Worm (Caenorhabditis elegans) whole organism, young adult: ENCODE results near the gene F09E5.8.

ENCODE experiments used
- B0261.1 ChIP-seq: sonication (generic microtip); optimal IDR thresholded peaks from 2 replicates; lab custom pipeline; 2016; ENCODE audit warnings: mild to moderate bottlenecking, missing genetic modification characterization, moderate library complexity, missing compliant biosample characterization
- C06A6.2 ChIP-seq: fragments of 200-800 bp; sonication (Bioruptor generic); conservative IDR thresholded peaks from 2 replicates; pipeline ENCODE4 v1.3.6; 2022; ENCODE audit warnings: missing genetic modification characterization, missing compliant biosample characterization
- F37B4.10 ChIP-seq: fragments of 200-800 bp; sonication (Bioruptor generic); IDR thresholded peaks from 2 replicates; pipeline ENCODE4 v1.3.6; 2022; ENCODE audit warnings: missing genetic modification characterization, missing compliant biosample characterization
- F39B2.1 ChIP-seq: fragments of 200-800 bp; sonication (Bioruptor generic); IDR thresholded peaks from 2 replicates; pipeline ENCODE4 v1.3.6; 2022; ENCODE audit warnings: missing genetic modification reagents, missing genetic modification characterization, missing compliant biosample characterization
- F55B11.4 ChIP-seq: sonication (generic microtip); optimal IDR thresholded peaks from 2 replicates; lab custom pipeline; 2016; ENCODE audit warnings: missing compliant biosample characterization, missing genetic modification characterization, borderline replicate concordance; ENCODE audit not compliant: insufficient read depth
- F57C9.4 ChIP-seq: sonication (generic microtip); optimal IDR thresholded peaks from 2 replicates; lab custom pipeline; 2017; ENCODE audit warnings: mild to moderate bottlenecking, missing genetic modification characterization, missing compliant biosample characterization
- K11D2.4 ChIP-seq: fragments of 200-800 bp; sonication (Bioruptor generic); IDR thresholded peaks from 2 replicates; pipeline ENCODE4 v1.3.6; 2022; ENCODE audit warnings: missing genetic modification reagents, missing genetic modification characterization, missing compliant biosample characterization
- Y56A3A.18 ChIP-seq: fragments of 200-800 bp; sonication (Bioruptor generic); IDR thresholded peaks from 2 replicates; pipeline ENCODE4 v1.3.6; 2022; ENCODE audit warnings: missing genetic modification reagents, missing genetic modification characterization, missing compliant biosample characterization
- Y67H2A.10 ChIP-seq: fragments of 200-800 bp; sonication (Bioruptor generic); conservative IDR thresholded peaks from 2 replicates; pipeline ENCODE4 v1.3.6; 2022; ENCODE audit warnings: missing genetic modification reagents, missing genetic modification characterization, missing compliant biosample characterization
- ZK185.1 ChIP-seq: sonication (generic microtip); optimal IDR thresholded peaks from 2 replicates; lab custom pipeline; 2016; ENCODE audit warnings: mild to moderate bottlenecking, missing genetic modification characterization, missing compliant biosample characterization; ENCODE audit not compliant: poor library complexity, severe bottlenecking
- ama-1 ChIP-seq, 3 experiments: fragments of 150-350 bp in 1 of 3; sonication (generic microtip) in 2 of 3; optimal IDR thresholded peaks; 2 replicates each; lab custom pipeline; 2014 to 2018; ENCODE audit warnings: missing biosample characterization in 2 of 3, missing genetic modification characterization in 2 of 3, missing genetic modification reagents in 2 of 3
- attf-6 ChIP-seq: fragments of 200-800 bp; sonication (Bioruptor generic); IDR thresholded peaks from 2 replicates; pipeline ENCODE4 v1.3.6; 2022; ENCODE audit warnings: missing genetic modification reagents, missing genetic modification characterization, missing compliant biosample characterization
- bed-2 ChIP-seq: fragments of 200-800 bp; sonication (Bioruptor generic); IDR thresholded peaks from 2 replicates; pipeline ENCODE4 v1.3.6; 2022; ENCODE audit warnings: missing genetic modification reagents, missing genetic modification characterization, missing compliant biosample characterization
- ccch-3 ChIP-seq: fragments of 200-800 bp; sonication (Bioruptor generic); optimal IDR thresholded peaks from 2 replicates; lab custom pipeline; 2018; ENCODE audit warnings: mild to moderate bottlenecking, missing genetic modification characterization, missing compliant biosample characterization
- cebp-1 ChIP-seq, 2 experiments: fragments of 200-800 bp in 1 of 2; sonication (Bioruptor generic) in 1 of 2; sonication (generic microtip) in 1 of 2; IDR thresholded peaks in 1 of 2; optimal IDR thresholded peaks in 1 of 2; 2 replicates each; pipeline versions ENCODE4 v1.3.6 to Lab custom; 2017 to 2022; ENCODE audit warnings: missing compliant biosample characterization in 2 of 2, missing genetic modification characterization in 2 of 2, mild to moderate bottlenecking in 1 of 2, missing genetic modification reagents in 1 of 2, moderate library complexity in 1 of 2
- ceh-40 ChIP-seq: fragments of 200-800 bp; sonication (Bioruptor generic); IDR thresholded peaks from 2 replicates; pipeline ENCODE4 v1.3.6; 2022; ENCODE audit warnings: missing genetic modification characterization, missing compliant biosample characterization
- ceh-79 ChIP-seq: sonication (generic microtip); optimal IDR thresholded peaks from 2 replicates; lab custom pipeline; 2017; ENCODE audit warnings: mild to moderate bottlenecking, missing genetic modification characterization, missing compliant biosample characterization
- chd-7 ChIP-seq: sonication (generic microtip); optimal IDR thresholded peaks from 2 replicates; lab custom pipeline; 2016; ENCODE audit warnings: mild to moderate bottlenecking, missing genetic modification characterization, moderate library complexity, missing compliant biosample characterization
- egl-18 ChIP-seq: fragments of 200-800 bp; sonication (Bioruptor generic); IDR thresholded peaks from 2 replicates; pipeline ENCODE4 v1.3.6; 2022; ENCODE audit warnings: missing genetic modification reagents, missing genetic modification characterization, missing compliant biosample characterization
- egl-44 ChIP-seq: fragments of 200-800 bp; sonication (Bioruptor generic); IDR thresholded peaks from 2 replicates; pipeline ENCODE4 v1.3.6; 2022; ENCODE audit warnings: missing genetic modification reagents, missing genetic modification characterization, missing compliant biosample characterization
- gei-17 ChIP-seq: fragments of 200-800 bp; sonication (Bioruptor generic); optimal IDR thresholded peaks from 2 replicates; lab custom pipeline; 2018; ENCODE audit warnings: mild to moderate bottlenecking, missing genetic modification characterization, missing compliant biosample characterization
- lag-1 ChIP-seq: fragments of 200-800 bp; sonication (Bioruptor generic); IDR thresholded peaks from 2 replicates; pipeline ENCODE4 v1.3.6; 2022; ENCODE audit warnings: missing genetic modification reagents, missing genetic modification characterization, missing compliant biosample characterization
- lsl-1 ChIP-seq: fragments of 200-800 bp; sonication (Bioruptor generic); optimal IDR thresholded peaks from 2 replicates; lab custom pipeline; 2018; ENCODE audit warnings: mild to moderate bottlenecking, missing genetic modification characterization, moderate library complexity, missing compliant biosample characterization
- lsy-27 ChIP-seq: sonication (generic microtip); optimal IDR thresholded peaks from 2 replicates; lab custom pipeline; 2017; ENCODE audit warnings: missing genetic modification characterization, mild to moderate bottlenecking, missing compliant biosample characterization, antibody characterized with exemption, missing genotype, borderline replicate concordance; ENCODE audit not compliant: insufficient read depth
- madf-3 ChIP-seq: fragments of 200-800 bp; sonication (Bioruptor generic); IDR thresholded peaks from 2 replicates; pipeline ENCODE4 v1.3.6; 2022; ENCODE audit warnings: missing genetic modification reagents, missing genetic modification characterization, missing compliant biosample characterization
- nfyb-1 ChIP-seq: fragments of 200-800 bp; sonication (Bioruptor generic); IDR thresholded peaks from 2 replicates; pipeline ENCODE4 v1.3.6; 2022; ENCODE audit warnings: missing genetic modification reagents, missing genetic modification characterization, missing compliant biosample characterization
- nhr-120 ChIP-seq: fragments of 200-800 bp; sonication (Bioruptor generic); IDR thresholded peaks from 2 replicates; pipeline ENCODE4 v1.3.6; 2022; ENCODE audit warnings: missing genetic modification characterization, missing compliant biosample characterization
- pbrm-1 ChIP-seq: fragments of 200-800 bp; sonication (Bioruptor generic); IDR thresholded peaks from 2 replicates; pipeline ENCODE4 v1.3.6; 2022; ENCODE audit warnings: missing genetic modification reagents, missing genetic modification characterization, missing compliant biosample characterization
- pha-4 ChIP-seq: fragments of 150-350 bp; sonication (generic microtip); optimal IDR thresholded peaks from 2 replicates; lab custom pipeline; 2014; ENCODE audit warnings: missing biosample characterization, missing genetic modification reagents, missing genetic modification characterization
- rcor-1 ChIP-seq: fragments of 200-800 bp; sonication (Bioruptor generic); IDR thresholded peaks from 2 replicates; pipeline ENCODE4 v1.3.6; 2022; ENCODE audit warnings: missing genetic modification reagents, missing genetic modification characterization, missing compliant biosample characterization
- rec-8 ChIP-seq, 2 experiments: sonication (generic microtip); optimal IDR thresholded peaks; 2 replicates each; lab custom pipeline; 2016; ENCODE audit warnings: mild to moderate bottlenecking in 2 of 2, missing genetic modification characterization in 2 of 2, missing genetic modification reagents in 2 of 2, missing genotype in 2 of 2, missing biosample characterization in 1 of 2, missing compliant biosample characterization in 1 of 2, moderate library complexity in 1 of 2
- snpc-3.4 ChIP-seq: sonication (generic microtip); optimal IDR thresholded peaks from 2 replicates; lab custom pipeline; 2017; ENCODE audit warnings: missing genetic modification characterization, mild to moderate bottlenecking, missing compliant biosample characterization, antibody characterized with exemption, moderate library complexity, missing genotype, missing genetic modification reagents
- somi-1 ChIP-seq: fragments of 200-800 bp; sonication (Bioruptor generic); optimal IDR thresholded peaks from 2 replicates; lab custom pipeline; 2018; ENCODE audit warnings: mild to moderate bottlenecking, missing genetic modification characterization, missing compliant biosample characterization
- sptf-2 ChIP-seq: fragments of 200-800 bp; sonication (Bioruptor generic); optimal IDR thresholded peaks from 2 replicates; lab custom pipeline; 2018; ENCODE audit warnings: mild to moderate bottlenecking, missing genetic modification characterization, missing compliant biosample characterization
- tbp1 ChIP-seq: fragments of 200-800 bp; sonication (Bioruptor generic); optimal IDR thresholded peaks from 2 replicates; lab custom pipeline; 2018; ENCODE audit warnings: mild to moderate bottlenecking, missing genetic modification characterization, missing compliant biosample characterization
- tlf-1 ChIP-seq: fragments of 200-800 bp; sonication (Bioruptor generic); optimal IDR thresholded peaks from 2 replicates; lab custom pipeline; 2018; ENCODE audit warnings: mild to moderate bottlenecking, missing genetic modification characterization, missing compliant biosample characterization
- unc-130 ChIP-seq: sonication (generic microtip); optimal IDR thresholded peaks from 2 replicates; lab custom pipeline; 2016; ENCODE audit warnings: missing genetic modification reagents, missing genetic modification characterization, missing compliant biosample characterization
- ztf-18 ChIP-seq: sonication (generic microtip); optimal IDR thresholded peaks from 2 replicates; lab custom pipeline; 2016; ENCODE audit warnings: missing genotype, mild to moderate bottlenecking, missing genetic modification characterization, missing compliant biosample characterization
- ztf-26 ChIP-seq: sonication (generic microtip); optimal IDR thresholded peaks from 2 replicates; lab custom pipeline; 2017; ENCODE audit warnings: missing genetic modification characterization, missing compliant biosample characterization

F09E5.8 gene

ce11 chrII:5332345-5333124 is 17.9 kb upstream of the F09E5.8 start:
- TF ChIP-seq nhr-120 (no peak), nfyb-1 (0 out of 2 replicates have a peak, but pooled peaks have one; percentile 12), ztf-26 (no peak), cebp-1 (GFP tag; IDR thresholded peaks at IDR 0.05; lab: Robert Waterston, UW) (no peak), cebp-1 (tag; optimal IDR thresholded peaks at IDR 0.05; lab: Kevin White, UChicago) (peak; percentile 28)
- TF ChIP-seq, all 124 proteins: peak for 2

- TF ChIP-seq F37B4.10 = no peak
- peak; percentile 38 for TF ChIP-seq snpc-3.4 (tag; lab: Kevin White, UChicago)
Observed at ce11 chrII:5333729-5334255, 16.7 kb upstream of the F09E5.8 start.

- TF ChIP-seq ccch-3 (GFP tag; lab: Kevin White, UChicago) (no peak), egl-44 (GFP tag; lab: Robert Waterston, UW) (no peak), attf-6 (no peak), F39B2.1 (GFP tag; lab: Robert Waterston, UW) (no peak), bed-2 (GFP tag; lab: Robert Waterston, UW) (no peak), sptf-2 (GFP tag; lab: Kevin White, UChicago) (no peak), pbrm-1 (GFP tag; lab: Robert Waterston, UW) (no peak), pha-4 (tag; lab: Kevin White, UChicago) (no peak), ZK185.1 (tag; lab: Kevin White, UChicago) (no peak), Y67H2A.10 (no peak), ama-1 (optimal IDR thresholded peaks at IDR 0.05; lab: Kevin White, UChicago) (no peak), ama-1 (GFP tag; optimal IDR thresholded peaks at IDR 0.05; lab: Kevin White, UChicago) (no peak)
Observed at ce11 chrII:5334628-5335027, 15.8 kb upstream of the F09E5.8 start.

- TF ChIP-seq F55B11.4 (tag; lab: Kevin White, UChicago) (no peak), chd-7 (tag; lab: Kevin White, UChicago) (peak; percentile 15)
Observed at ce11 chrII:5335370-5336034, 15.0 kb upstream of the F09E5.8 start.

ce11 chrII:5336035-5336376 is 14.5 kb upstream of the F09E5.8 start:
- no peak for TF ChIP-seq gei-17 (GFP tag; lab: Kevin White, UChicago)
- TF ChIP-seq B0261.1 (tag; lab: Kevin White, UChicago) = no peak
- TF ChIP-seq bed-2 (GFP tag; lab: Robert Waterston, UW) = no peak
- no peak for TF ChIP-seq ceh-79 (tag; lab: Kevin White, UChicago)
- no peak for TF ChIP-seq K11D2.4 (GFP tag; lab: Robert Waterston, UW)
- no peak for TF ChIP-seq tbp1
- TF ChIP-seq C06A6.2 (GFP tag; lab: Robert Waterston, UW) = no peak
- TF ChIP-seq rcor-1 (GFP tag; lab: Robert Waterston, UW) = peak; percentile 32; the same call in 1 of the 2 replicates
- TF ChIP-seq F57C9.4 (tag; lab: Kevin White, UChicago) = no peak
- TF ChIP-seq lsy-27 (tag; lab: Kevin White, UChicago) = no peak
- peak; percentile 35; the same call in 1 of the 2 replicates for TF ChIP-seq egl-18 (GFP tag; lab: Robert Waterston, UW)
- TF ChIP-seq lag-1 (GFP tag; lab: Robert Waterston, UW) = no peak
- TF ChIP-seq unc-130 (GFP tag; lab: Kevin White, UChicago) = no peak
- no peak for TF ChIP-seq tlf-1 (GFP tag; lab: Kevin White, UChicago)
- TF ChIP-seq rec-8 (tag; optimal IDR thresholded peaks at IDR 0.05; lab: Kevin White, UChicago) = no peak
- TF ChIP-seq ceh-40 = no peak
- no peak for TF ChIP-seq somi-1 (GFP tag; lab: Kevin White, UChicago)
- no peak for TF ChIP-seq madf-3
- no peak for TF ChIP-seq ztf-18 (tag; lab: Kevin White, UChicago)
- TF ChIP-seq lsl-1 (GFP tag; lab: Kevin White, UChicago) = no peak
- TF ChIP-seq Y56A3A.18 (GFP tag; lab: Robert Waterston, UW) = no peak; the same call in 1 of the 2 replicates
